Fruit fly (Drosophila melanogaster) whole organism, embryonic: Measurements from ENCODE around the gene Spc25.

ENCODE experiments used
- Asciz ChIP-seq: fragments of 200-800 bp; sonication (Bioruptor generic); optimal IDR thresholded peaks from 2 replicates; lab custom pipeline; 2017; ENCODE audit warnings: missing biosample characterization, mild to moderate bottlenecking, missing genetic modification characterization, missing genetic modification reagents
- Bgb ChIP-seq: fragments of 200-800 bp; sonication (Bioruptor generic); IDR thresholded peaks from 2 replicates; pipeline ENCODE4 v1.3.6; 2022; ENCODE audit warnings: missing biosample characterization, missing genetic modification characterization; ENCODE audit not compliant: partially characterized antibody
- CG10209 ChIP-seq: fragments of 200-800 bp; sonication (Bioruptor generic); optimal IDR thresholded peaks from 3 replicates; lab custom pipeline; 2017; ENCODE audit warnings: missing biosample characterization, mild to moderate bottlenecking, missing genetic modification characterization, missing genetic modification reagents
- CG10431 ChIP-seq: fragments of 200-800 bp; sonication (Bioruptor generic); optimal IDR thresholded peaks from 3 replicates; lab custom pipeline; 2018; ENCODE audit warnings: missing biosample characterization, mild to moderate bottlenecking, missing genetic modification characterization
- CG11723 ChIP-seq: fragments of 200-800 bp; sonication (Bioruptor generic); optimal IDR thresholded peaks from 2 replicates; lab custom pipeline; 2017; ENCODE audit warnings: missing biosample characterization, mild to moderate bottlenecking, missing genetic modification characterization
- CG14667 ChIP-seq: fragments of 200-800 bp; sonication (Bioruptor generic); IDR thresholded peaks from 2 replicates; pipeline ENCODE4 v1.3.6; 2022; ENCODE audit warnings: missing biosample characterization, missing genetic modification characterization
- CG1529 ChIP-seq: fragments of 200-800 bp; sonication (Bioruptor generic); optimal IDR thresholded peaks from 3 replicates; lab custom pipeline; 2018; ENCODE audit warnings: missing biosample characterization, missing genetic modification characterization
- CG15514 ChIP-seq: fragments of 200-800 bp; sonication (Bioruptor generic); optimal IDR thresholded peaks from 3 replicates; lab custom pipeline; 2017; ENCODE audit warnings: missing biosample characterization, missing genetic modification characterization, mild to moderate bottlenecking, moderate library complexity, missing genetic modification reagents
- CG16813 ChIP-seq: fragments of 200-800 bp; sonication (Bioruptor generic); IDR thresholded peaks from 3 replicates; pipeline ENCODE4 v1.3.6; 2022; ENCODE audit warnings: missing biosample characterization, missing genetic modification characterization; ENCODE audit not compliant: partially characterized antibody
- CG17829 ChIP-seq: fragments of 200-800 bp; optimal IDR thresholded peaks from 2 replicates; lab custom pipeline; 2019; ENCODE audit warnings: missing biosample characterization, mild to moderate bottlenecking, missing genetic modification characterization, moderate library complexity
- CG18011 ChIP-seq: fragments of 200-800 bp; sonication (Bioruptor generic); optimal IDR thresholded peaks from 2 replicates; lab custom pipeline; 2017; ENCODE audit warnings: missing biosample characterization, missing genetic modification characterization, mild to moderate bottlenecking, moderate library complexity, missing genotype
- CG2889 ChIP-seq: fragments of 200-800 bp; sonication (Bioruptor generic); IDR thresholded peaks from 3 replicates; pipeline ENCODE4 v1.3.6; 2022; ENCODE audit warnings: missing biosample characterization, missing genetic modification characterization
- CG32532 ChIP-seq: fragments of 200-800 bp; sonication (Bioruptor generic); IDR thresholded peaks from 2 replicates; pipeline ENCODE4 v1.3.6; 2022; ENCODE audit warnings: missing biosample characterization, missing genetic modification characterization
- CG33557 ChIP-seq: fragments of 200-800 bp; sonication (Bioruptor generic); optimal IDR thresholded peaks from 2 replicates; lab custom pipeline; 2019; ENCODE audit warnings: missing biosample characterization, mild to moderate bottlenecking, missing genetic modification characterization, moderate library complexity
- CG3407 ChIP-seq: fragments of 200-800 bp; sonication (Bioruptor generic); optimal IDR thresholded peaks from 2 replicates; lab custom pipeline; 2018; ENCODE audit warnings: missing biosample characterization, mild to moderate bottlenecking, missing genetic modification characterization
- CG4360 ChIP-seq: fragments of 200-800 bp; sonication (Bioruptor generic); IDR thresholded peaks from 2 replicates; pipeline ENCODE4 v1.3.6; 2022; ENCODE audit warnings: missing biosample characterization, missing genetic modification characterization
- CG5953 ChIP-seq: fragments of 200-800 bp; sonication (Bioruptor generic); IDR thresholded peaks from 2 replicates; pipeline ENCODE4 v1.3.6; 2022; ENCODE audit warnings: missing biosample characterization, missing genetic modification characterization
- CG7372 ChIP-seq: fragments of 200-800 bp; sonication (Bioruptor generic); IDR thresholded peaks from 2 replicates; pipeline ENCODE4 v1.3.6; 2022; ENCODE audit warnings: missing biosample characterization, missing genetic modification characterization
- CG7745 ChIP-seq: fragments of 200-800 bp; sonication (Bioruptor generic); optimal IDR thresholded peaks from 2 replicates; lab custom pipeline; 2018; ENCODE audit warnings: missing biosample characterization, mild to moderate bottlenecking, missing genetic modification characterization, moderate library complexity
- CG8281 ChIP-seq: fragments of 200-800 bp; sonication (Bioruptor generic); optimal IDR thresholded peaks from 2 replicates; lab custom pipeline; 2018; ENCODE audit warnings: missing biosample characterization, mild to moderate bottlenecking, missing genetic modification characterization, moderate library complexity
- CG9437 ChIP-seq: fragments of 200-800 bp; sonication (Bioruptor generic); optimal IDR thresholded peaks from 2 replicates; lab custom pipeline; 2018; ENCODE audit warnings: missing biosample characterization, mild to moderate bottlenecking, missing genetic modification characterization
- CG9797 ChIP-seq: fragments of 200-800 bp; sonication (Bioruptor generic); optimal IDR thresholded peaks from 3 replicates; lab custom pipeline; 2018; ENCODE audit warnings: missing biosample characterization, mild to moderate bottlenecking, missing genetic modification characterization
- CrebB ChIP-seq: fragments of 200-800 bp; sonication (Bioruptor generic); optimal IDR thresholded peaks from 3 replicates; lab custom pipeline; 2018; ENCODE audit warnings: missing biosample characterization, mild to moderate bottlenecking, missing genetic modification characterization
- Dek ChIP-seq: fragments of 200-800 bp; sonication (Bioruptor generic); optimal IDR thresholded peaks from 3 replicates; lab custom pipeline; 2019; ENCODE audit warnings: missing biosample characterization, mild to moderate bottlenecking, missing genetic modification characterization, moderate library complexity
- ERR ChIP-seq: fragments of 200-800 bp; sonication (Bioruptor generic); optimal IDR thresholded peaks from 2 replicates; lab custom pipeline; 2016; ENCODE audit warnings: missing biosample characterization, missing genetic modification characterization
- Ets97D ChIP-seq: fragments of 200-800 bp; sonication (Bioruptor generic); optimal IDR thresholded peaks from 3 replicates; lab custom pipeline; 2016; ENCODE audit warnings: missing biosample characterization, missing genetic modification characterization
- Fer3 ChIP-seq: fragments of 200-800 bp; sonication (Bioruptor generic); optimal IDR thresholded peaks from 2 replicates; lab custom pipeline; 2018; ENCODE audit warnings: missing biosample characterization, mild to moderate bottlenecking, missing genetic modification characterization, moderate library complexity
- HLH54F ChIP-seq: fragments of 200-800 bp; sonication (Bioruptor generic); optimal IDR thresholded peaks from 3 replicates; lab custom pipeline; 2016; ENCODE audit warnings: missing biosample characterization, missing genetic modification characterization
- MESR4 ChIP-seq: fragments of 200-800 bp; sonication (Bioruptor generic); optimal IDR thresholded peaks from 2 replicates; lab custom pipeline; 2018; ENCODE audit warnings: missing biosample characterization, mild to moderate bottlenecking, missing genetic modification characterization, moderate library complexity
- Meics ChIP-seq: fragments of 200-800 bp; sonication (Bioruptor generic); optimal IDR thresholded peaks from 2 replicates; lab custom pipeline; 2017; ENCODE audit warnings: missing biosample characterization, mild to moderate bottlenecking, missing genetic modification characterization
- NK7.1 ChIP-seq: fragments of 200-800 bp; sonication (Bioruptor generic); optimal IDR thresholded peaks from 3 replicates; lab custom pipeline; 2016; ENCODE audit warnings: missing biosample characterization, missing genetic modification characterization
- Neu2 ChIP-seq: fragments of 200-800 bp; sonication (Bioruptor generic); optimal IDR thresholded peaks from 3 replicates; lab custom pipeline; 2016; ENCODE audit warnings: missing biosample characterization, missing genetic modification characterization, borderline replicate concordance
- PHDP ChIP-seq: fragments of 200-800 bp; sonication (Bioruptor generic); optimal IDR thresholded peaks from 3 replicates; lab custom pipeline; 2018; ENCODE audit warnings: missing biosample characterization, mild to moderate bottlenecking, missing genetic modification characterization, moderate library complexity
- Sry-δ ChIP-seq: fragments of 200-800 bp; sonication (Bioruptor generic); optimal IDR thresholded peaks from 2 replicates; lab custom pipeline; 2016; ENCODE audit warnings: missing biosample characterization, missing genetic modification characterization
- abd-A ChIP-seq: fragments of 200-800 bp; sonication (Bioruptor generic); optimal IDR thresholded peaks from 3 replicates; lab custom pipeline; 2019; ENCODE audit warnings: missing biosample characterization, mild to moderate bottlenecking, missing genetic modification characterization, moderate library complexity
- ash1 ChIP-seq: fragments of 200-800 bp; sonication (Bioruptor generic); optimal IDR thresholded peaks from 2 replicates; lab custom pipeline; 2018; ENCODE audit warnings: missing biosample characterization, mild to moderate bottlenecking, missing genetic modification characterization
- cg ChIP-seq: fragments of 200-800 bp; sonication (Bioruptor generic); optimal IDR thresholded peaks from 3 replicates; lab custom pipeline; 2019; ENCODE audit warnings: missing biosample characterization, mild to moderate bottlenecking, missing genetic modification characterization, moderate library complexity
- chinmo ChIP-seq: fragments of 200-800 bp; sonication (Bioruptor generic); IDR thresholded peaks from 4 replicates; pipeline ENCODE4 v1.3.6; 2022; ENCODE audit warnings: missing biosample characterization, missing genetic modification characterization; ENCODE audit not compliant: partially characterized antibody
- dan ChIP-seq: fragments of 200-800 bp; sonication (Bioruptor generic); IDR thresholded peaks from 2 replicates; pipeline ENCODE4 v1.3.6; 2022; ENCODE audit warnings: missing biosample characterization, missing genetic modification characterization
- dati ChIP-seq: fragments of 200-800 bp; sonication (Bioruptor generic); IDR thresholded peaks from 2 replicates; pipeline ENCODE4 v1.3.6; 2022; ENCODE audit warnings: missing biosample characterization, missing genetic modification characterization
- emc ChIP-seq: fragments of 200-800 bp; sonication (Bioruptor generic); optimal IDR thresholded peaks from 2 replicates; lab custom pipeline; 2016; ENCODE audit warnings: missing biosample characterization, missing genetic modification characterization
- exex ChIP-seq: fragments of 200-800 bp; sonication (Bioruptor generic); optimal IDR thresholded peaks from 4 replicates; lab custom pipeline; 2018; ENCODE audit warnings: missing biosample characterization, mild to moderate bottlenecking, missing genetic modification characterization, moderate library complexity
- lbe ChIP-seq: fragments of 200-800 bp; sonication (Bioruptor generic); optimal IDR thresholded peaks from 2 replicates; lab custom pipeline; 2016; ENCODE audit warnings: missing biosample characterization, mild to moderate bottlenecking, missing genetic modification characterization
- otp ChIP-seq: fragments of 200-800 bp; sonication (Bioruptor generic); IDR thresholded peaks from 3 replicates; pipeline ENCODE4, ENCODE4 v1.3.6; 2022; ENCODE audit warnings: missing biosample characterization, missing genetic modification characterization
- pfk ChIP-seq: fragments of 200-800 bp; sonication (Bioruptor generic); optimal IDR thresholded peaks from 2 replicates; lab custom pipeline; 2018; ENCODE audit warnings: missing biosample characterization, mild to moderate bottlenecking, missing genetic modification characterization, moderate library complexity
- shn ChIP-seq: fragments of 200-800 bp; sonication (Bioruptor generic); optimal IDR thresholded peaks from 3 replicates; lab custom pipeline; 2016; ENCODE audit warnings: missing biosample characterization, missing genetic modification characterization
- tll ChIP-seq, 2 experiments: fragments of 200-800 bp in 1 of 2; fragments of >200 bp in 1 of 2; sonication (Bioruptor generic) in 1 of 2; optimal IDR thresholded peaks; 2 replicates each; lab custom pipeline; 2017 to 2019; ENCODE audit warnings: missing biosample characterization in 2 of 2, missing genetic modification characterization in 2 of 2, mild to moderate bottlenecking in 1 of 2, moderate library complexity in 1 of 2
- vvl ChIP-seq: fragments of 200-800 bp; sonication (Bioruptor generic); IDR thresholded peaks from 2 replicates; pipeline ENCODE4 v1.3.6; 2022; ENCODE audit warnings: missing biosample characterization, missing genetic modification characterization
- z ChIP-seq: fragments of 200-800 bp; sonication (Bioruptor generic); IDR thresholded peaks from 3 replicates; pipeline ENCODE4 v1.3.6; 2022; ENCODE audit warnings: missing biosample characterization, missing genetic modification characterization

Gene Spc25

DNA sequence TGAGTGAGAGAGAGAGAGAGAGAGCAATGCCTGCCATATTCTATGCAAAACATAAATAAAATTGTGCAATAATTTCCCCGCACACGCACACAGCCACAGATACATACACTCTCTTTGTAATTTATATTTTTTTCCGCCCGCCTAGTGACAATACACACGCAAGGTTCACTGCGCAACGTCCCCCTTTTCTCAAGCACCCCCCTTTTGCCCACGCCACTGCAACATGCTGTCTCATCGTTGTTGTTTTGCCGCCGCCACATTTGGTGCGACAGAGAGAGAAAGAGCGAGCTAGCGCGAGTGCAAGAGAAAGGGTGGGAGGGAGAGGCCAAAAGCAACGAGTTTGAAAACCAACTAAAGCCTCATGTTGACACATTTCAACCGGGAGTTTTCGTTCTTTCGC lies 50.8 kb downstream of the Spc25 start (continued):
- peak in 1 of 2 experiments; percentile 55 for TF ChIP-seq tll (GFP tag; optimal IDR thresholded peaks at IDR 0.05; lab: Kevin White, UChicago)
- peak; percentile 53; the same call in 1 of the 2 replicates for TF ChIP-seq CG4360 (GFP tag; lab: Robert Waterston, UW)
- TF ChIP-seq CG33557 (GFP tag; lab: Kevin White, UChicago) = no peak
- TF ChIP-seq CG2889 (GFP tag; lab: Robert Waterston, UW) = peak; percentile 51; the same call in 1 of the 3 replicates
- TF ChIP-seq CG8281 (tag; lab: Kevin White, UChicago) = no peak
- peak; percentile 78 for TF ChIP-seq ash1
- TF ChIP-seq CG15514 = peak; percentile 37
- TF ChIP-seq Fer3 (tag; lab: Kevin White, UChicago) = peak; percentile 25
- TF ChIP-seq emc (GFP tag; lab: Kevin White, UChicago) = no peak
- 0 out of 2 replicates have a peak, but pooled peaks have one; percentile 17 for TF ChIP-seq Bgb (GFP tag; lab: Robert Waterston, UW)
- peak; percentile 59 for TF ChIP-seq Meics
- no peak for TF ChIP-seq CG1529 (GFP tag; lab: Kevin White, UChicago)
- 0 out of 4 replicates have a peak, but pooled peaks have one; percentile 67 for TF ChIP-seq chinmo (GFP tag; lab: Robert Waterston, UW)
- 0 out of 2 replicates have a peak, but pooled peaks have one; percentile 24 for TF ChIP-seq CG5953 (GFP tag; lab: Robert Waterston, UW)
- TF ChIP-seq Neu2 (GFP tag; lab: Kevin White, UChicago) = no peak
- TF ChIP-seq CG7372 (GFP tag; lab: Robert Waterston, UW) = peak; percentile 7; the same call in 1 of the 2 replicates
- TF ChIP-seq shn (GFP tag; lab: Kevin White, UChicago) = peak; percentile 22
- no peak for TF ChIP-seq dan
- no peak for TF ChIP-seq CG18011 (GFP tag; lab: Kevin White, UChicago)
- TF ChIP-seq CG3407 = no peak
- TF ChIP-seq vvl = peak; percentile 84
- TF ChIP-seq MESR4 (GFP tag; lab: Kevin White, UChicago) = peak; percentile 32
- TF ChIP-seq otp (GFP tag; lab: Robert Waterston, UW) = peak; percentile 66; the same call in 1 of the 3 replicates
- peak; percentile 58 for TF ChIP-seq ERR
- no peak for TF ChIP-seq CG10431 (GFP tag; lab: Kevin White, UChicago)
- peak; percentile 38 for TF ChIP-seq PHDP (tag; lab: Kevin White, UChicago)
- no peak for TF ChIP-seq CG16813 (GFP tag; lab: Robert Waterston, UW)
- peak; percentile 76 for TF ChIP-seq lbe (GFP tag; lab: Kevin White, UChicago)
- peak; percentile 66 for TF ChIP-seq CrebB (tag; lab: Kevin White, UChicago)
- TF ChIP-seq CG14667 = peak; percentile 38; the same call in 1 of the 2 replicates
- peak; percentile 54 for TF ChIP-seq CG10209
- TF ChIP-seq CG17829 = peak; percentile 45
- TF ChIP-seq exex (tag; lab: Kevin White, UChicago) = no peak
- TF ChIP-seq NK7.1 (GFP tag; lab: Kevin White, UChicago) = peak; percentile 59
- TF ChIP-seq z (GFP tag; lab: Robert Waterston, UW) = no peak
- TF ChIP-seq Sry-δ (GFP tag; lab: Kevin White, UChicago) = peak; percentile 30
- peak; percentile 1 for TF ChIP-seq pfk
- TF ChIP-seq Ets97D (GFP tag; lab: Kevin White, UChicago) = peak; percentile 29
- peak; percentile 68; the same call in 1 of the 2 replicates for TF ChIP-seq CG32532
- peak; percentile 49 for TF ChIP-seq CG11723 (GFP tag; lab: Kevin White, UChicago)
- TF ChIP-seq Asciz = no peak
- TF ChIP-seq abd-A (tag; lab: Kevin White, UChicago) = peak; percentile 57
- peak; percentile 0 for TF ChIP-seq Dek (tag; lab: Kevin White, UChicago)
- peak; percentile 77 for TF ChIP-seq cg (GFP tag; lab: Kevin White, UChicago)
- no peak for TF ChIP-seq CG7745
- no peak for TF ChIP-seq CG9797 (GFP tag; lab: Kevin White, UChicago)
- peak; percentile 5 for TF ChIP-seq CG9437
- peak; percentile 55 for TF ChIP-seq HLH54F (GFP tag; lab: Kevin White, UChicago)
- TF ChIP-seq dati = peak; percentile 37; the same call in 1 of the 2 replicates
